Worm (Caenorhabditis elegans): ENCODE results near the gene C26B9.3.

DNA sequence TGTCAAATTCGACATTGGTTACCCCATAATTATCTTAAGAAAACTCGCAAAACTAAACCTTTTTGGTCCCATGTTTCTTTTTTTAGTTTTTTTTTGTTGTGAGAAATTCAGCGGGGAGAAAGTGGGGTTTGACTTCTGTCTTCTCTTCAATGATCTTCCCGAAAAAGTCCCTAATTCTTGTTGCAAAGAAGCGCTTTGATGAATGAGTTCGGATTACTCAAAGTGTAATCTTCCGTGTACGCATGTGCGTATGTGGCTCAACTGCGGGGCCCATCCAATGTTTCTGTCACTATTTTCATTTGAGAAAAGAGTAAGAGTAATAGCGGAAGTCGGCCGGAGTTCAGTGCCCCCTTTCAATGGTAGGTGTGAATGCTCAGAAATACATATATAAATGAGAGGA, 26.9 kb upstream of the C26B9.3 start:
- no peak for TF ChIP-seq unc-62 (GFP tag; optimal IDR thresholded peaks at IDR 0.05)
- TF ChIP-seq ceh-43 (GFP tag; optimal IDR thresholded peaks at IDR 0.05): no peak
- no peak for TF ChIP-seq nhr-237 (tag; optimal IDR thresholded peaks at IDR 0.05)
- no peak for TF ChIP-seq nhr-12 (tag; optimal IDR thresholded peaks at IDR 0.05)
- TF ChIP-seq ceh-39 (tag; optimal IDR thresholded peaks at IDR 0.05): no peak
- no peak for TF ChIP-seq ztf-11 (tag; optimal IDR thresholded peaks at IDR 0.05)
- no peak for TF ChIP-seq nhr-28 (tag; optimal IDR thresholded peaks at IDR 0.05)
- TF ChIP-seq mab-5 (tag; optimal IDR thresholded peaks at IDR 0.05): no peak
- no peak for TF ChIP-seq ces-1 (GFP tag; optimal IDR thresholded peaks at IDR 0.05)
- TF ChIP-seq elt-3 (tag; optimal IDR thresholded peaks at IDR 0.05): no peak
- no peak for TF ChIP-seq unc-39 (tag; optimal IDR thresholded peaks at IDR 0.05)
- no peak for TF ChIP-seq sptf-1 (tag; optimal IDR thresholded peaks at IDR 0.05)

Measured in whole organism, mixed stage, embryonic.